Fruit fly (Drosophila melanogaster): ENCODE data around the gene CG13712.

Gene CG13712

DNA sequence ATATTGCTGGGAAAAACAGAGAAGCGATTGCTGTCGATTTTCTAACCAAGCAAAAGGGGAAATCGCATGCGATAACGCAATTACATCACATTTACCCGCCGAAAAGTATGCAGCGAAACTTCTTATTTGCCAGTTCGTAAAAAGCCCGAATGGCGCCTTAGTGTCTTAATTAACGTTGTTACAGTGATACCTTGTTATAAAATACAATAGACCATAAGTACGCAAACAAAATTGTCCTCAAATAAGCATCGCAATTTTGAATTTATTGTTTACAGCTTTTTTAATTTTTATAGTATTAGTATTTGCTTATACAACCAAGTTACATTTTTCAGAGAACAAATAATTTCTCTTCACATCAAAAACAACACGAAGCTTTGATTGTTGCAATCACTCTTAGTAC is 19.0 kb downstream of the CG13712 start:
- TF ChIP-seq Dll (optimal IDR thresholded peaks at IDR 0.05) (no peak), EcR (GFP tag; optimal IDR thresholded peaks at IDR 0.05) (no peak), pan (optimal IDR thresholded peaks at IDR 0.05) (no peak), usp (GFP tag; optimal IDR thresholded peaks at IDR 0.05) (no peak), psq (optimal IDR thresholded peaks at IDR 0.05) (no peak), CG8478 (optimal IDR thresholded peaks at IDR 0.05) (no peak)

dm6 chr3L:4689970-4690369 is 19.7 kb downstream of the CG13712 start, which contains the start of gene CG18418:
CG18418 (minus strand) TSS chr3L:4690070.
- TF ChIP-seq pan (optimal IDR thresholded peaks at IDR 0.05) (no peak), CG8478 (optimal IDR thresholded peaks at IDR 0.05) (no peak), usp (GFP tag; optimal IDR thresholded peaks at IDR 0.05) (no peak), Dll (optimal IDR thresholded peaks at IDR 0.05) (no peak), psq (optimal IDR thresholded peaks at IDR 0.05) (no peak), EcR (GFP tag; optimal IDR thresholded peaks at IDR 0.05) (no peak)

DNA sequence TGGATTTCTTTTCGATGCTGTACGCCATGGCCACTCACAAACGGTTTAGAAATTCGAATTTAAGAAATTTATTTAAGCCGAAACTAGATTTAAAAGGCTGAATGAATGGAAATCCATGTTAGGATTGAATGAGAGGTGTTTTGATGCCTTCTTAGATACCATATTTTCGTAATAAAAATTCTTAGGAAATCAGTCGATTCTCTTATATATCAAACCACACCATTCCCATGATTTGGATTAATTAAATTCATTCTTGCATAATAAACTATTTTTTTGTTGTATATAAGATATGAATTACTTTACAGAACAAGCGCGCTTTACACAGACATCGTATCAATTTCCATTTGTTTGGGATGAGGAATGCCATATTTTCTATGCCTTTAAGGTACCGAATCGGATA is 21.0 kb downstream of the CG13712 start, which contains the start of gene CG7514:
Gene CG7514 (minus strand): TSS at position 101 of the 400 bp plus-strand sequence.
- TF ChIP-seq psq (optimal IDR thresholded peaks at IDR 0.05) (no peak), Dll (optimal IDR thresholded peaks at IDR 0.05) (no peak), usp (GFP tag; optimal IDR thresholded peaks at IDR 0.05) (no peak), CG8478 (optimal IDR thresholded peaks at IDR 0.05) (no peak), pan (optimal IDR thresholded peaks at IDR 0.05) (no peak), EcR (GFP tag; optimal IDR thresholded peaks at IDR 0.05) (no peak)

- no peak for TF ChIP-seq pan (optimal IDR thresholded peaks at IDR 0.05)
Measured at dm6 chr3L:4687133-4687532, 22.6 kb downstream of the CG13712 start, which contains the start of gene axo. axo (minus strand) TSS chr3L:4687317.

dm6 chr3L:4686609-4687008 is 23.1 kb downstream of the CG13712 start:
- TF ChIP-seq pan (optimal IDR thresholded peaks at IDR 0.05) (no peak), EcR (GFP tag; optimal IDR thresholded peaks at IDR 0.05) (no peak), Dll (optimal IDR thresholded peaks at IDR 0.05) (no peak), CG8478 (optimal IDR thresholded peaks at IDR 0.05) (no peak), usp (GFP tag; optimal IDR thresholded peaks at IDR 0.05) (no peak), psq (optimal IDR thresholded peaks at IDR 0.05) (no peak)

DNA sequence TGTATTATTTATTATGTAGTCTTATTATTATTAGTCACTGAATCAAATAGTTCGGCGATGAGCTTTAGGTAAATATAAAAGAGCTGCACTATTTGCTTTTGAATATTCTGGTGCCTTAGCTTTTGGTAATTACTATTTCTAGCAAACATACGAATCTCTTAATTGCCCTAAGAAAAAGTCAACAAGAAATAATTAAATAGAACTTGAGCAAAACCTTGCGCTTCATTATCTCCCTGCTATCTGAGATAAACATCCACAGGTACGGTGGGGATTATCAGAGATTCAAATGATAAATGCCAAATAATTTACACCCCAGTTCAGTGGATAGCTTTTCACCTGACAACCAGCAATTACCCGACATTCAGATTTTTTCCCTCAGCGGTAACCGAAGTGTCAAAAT is 23.6 kb downstream of the CG13712 start:
- TF ChIP-seq usp (GFP tag; optimal IDR thresholded peaks at IDR 0.05) (no peak), EcR (GFP tag; optimal IDR thresholded peaks at IDR 0.05) (no peak), Dll (optimal IDR thresholded peaks at IDR 0.05) (no peak), pan (optimal IDR thresholded peaks at IDR 0.05) (no peak), CG8478 (optimal IDR thresholded peaks at IDR 0.05) (no peak), psq (optimal IDR thresholded peaks at IDR 0.05) (no peak)

DNA sequence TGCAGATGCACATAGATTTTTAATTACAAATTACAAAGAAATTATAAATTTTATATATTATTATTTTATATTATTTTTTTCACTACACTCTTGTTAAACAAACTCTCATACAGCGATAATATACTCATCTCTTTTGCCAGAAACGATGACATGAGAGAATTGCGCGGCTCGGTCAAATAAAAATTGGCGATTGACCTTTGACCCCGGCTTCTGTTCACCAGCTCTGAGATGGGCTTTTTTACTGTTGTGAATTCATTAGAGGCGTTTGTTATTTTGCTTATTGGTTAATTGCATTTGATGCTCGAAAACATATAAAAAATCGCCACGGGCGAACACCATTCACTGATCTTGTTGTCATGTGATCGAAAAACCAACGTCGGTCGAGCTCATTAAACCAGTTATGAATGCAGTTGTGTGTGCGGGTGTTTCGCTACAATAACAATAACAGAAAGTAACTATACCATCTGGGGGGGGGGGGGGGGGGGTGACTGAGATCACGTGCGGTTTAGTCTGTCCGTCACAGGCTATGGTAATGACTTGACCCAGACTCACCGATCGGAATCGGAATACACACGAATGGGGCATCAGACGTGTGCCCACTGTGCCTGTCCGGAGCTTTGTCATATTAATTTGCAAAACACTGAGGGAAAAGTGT is 24.9 kb downstream of the CG13712 start:
- TF ChIP-seq EcR (GFP tag; optimal IDR thresholded peaks at IDR 0.05): no peak
- TF ChIP-seq psq (optimal IDR thresholded peaks at IDR 0.05): no peak
- no peak for TF ChIP-seq Dll (optimal IDR thresholded peaks at IDR 0.05)
- no peak for TF ChIP-seq pan (optimal IDR thresholded peaks at IDR 0.05)
- TF ChIP-seq usp (GFP tag; optimal IDR thresholded peaks at IDR 0.05): no peak
- no peak for TF ChIP-seq CG8478 (optimal IDR thresholded peaks at IDR 0.05)

- TF ChIP-seq pan (optimal IDR thresholded peaks at IDR 0.05) (no peak), psq (optimal IDR thresholded peaks at IDR 0.05) (no peak), CG8478 (optimal IDR thresholded peaks at IDR 0.05) (no peak), EcR (GFP tag; optimal IDR thresholded peaks at IDR 0.05) (no peak), usp (GFP tag; optimal IDR thresholded peaks at IDR 0.05) (no peak), Dll (optimal IDR thresholded peaks at IDR 0.05) (no peak)
Measured at dm6 chr3L:4679063-4679462, 30.6 kb downstream of the CG13712 start.

- TF ChIP-seq pan (optimal IDR thresholded peaks at IDR 0.05) (no peak), CG8478 (optimal IDR thresholded peaks at IDR 0.05) (no peak)
Measured at dm6 chr3L:4677532-4677931, 32.2 kb downstream of the CG13712 start, which contains the start of gene CG34266. CG34266 (plus strand) TSS chr3L:4677832.

DNA sequence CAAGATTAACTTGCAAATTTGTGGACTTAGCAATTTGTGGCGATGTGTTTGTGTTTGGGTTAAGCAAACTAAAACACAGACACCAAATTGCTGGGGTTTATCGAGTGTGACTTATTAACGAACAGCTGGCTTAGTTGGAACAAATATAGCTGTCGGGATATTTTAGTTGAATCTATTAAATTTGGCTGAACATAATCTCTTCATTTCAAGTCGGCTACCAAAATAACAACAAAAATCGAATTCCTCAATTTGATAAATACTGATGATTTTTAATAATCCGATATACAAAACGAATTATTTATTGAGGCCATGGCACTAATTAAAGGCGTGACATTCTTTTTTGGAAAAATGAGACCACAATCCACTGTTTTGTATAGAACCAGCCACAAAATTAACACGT is 42.4 kb downstream of the CG13712 start, which contains the start of gene CG32236:
Gene CG32236 (minus strand): TSS at position 101 of the 400 bp plus-strand sequence.
- TF ChIP-seq Dll (optimal IDR thresholded peaks at IDR 0.05): no peak
- no peak for TF ChIP-seq psq (optimal IDR thresholded peaks at IDR 0.05)
- TF ChIP-seq CG8478 (optimal IDR thresholded peaks at IDR 0.05): no peak
- TF ChIP-seq EcR (GFP tag; optimal IDR thresholded peaks at IDR 0.05): no peak

Data from whole organism.